Fruit fly (Drosophila melanogaster) whole organism, embryonic: ENCODE results near the gene Lsm12a.

Source experiments
- Ada2b ChIP-seq: fragments of 200-800 bp; sonication (Bioruptor generic); IDR thresholded peaks from 2 replicates; pipeline ENCODE4 v1.3.6; 2022; ENCODE audit warnings: missing biosample characterization, missing genetic modification characterization
- B-H2 ChIP-seq: fragments of 200-800 bp; sonication (Bioruptor generic); optimal IDR thresholded peaks from 2 replicates; lab custom pipeline; 2018; ENCODE audit warnings: missing biosample characterization, mild to moderate bottlenecking, missing genetic modification characterization
- CG11560 ChIP-seq: fragments of 200-800 bp; sonication (Bioruptor generic); IDR thresholded peaks from 3 replicates; pipeline ENCODE4 v1.3.6; 2022; ENCODE audit warnings: missing biosample characterization, missing genetic modification characterization
- CG11695 ChIP-seq: fragments of 200-800 bp; sonication (Bioruptor generic); IDR thresholded peaks from 3 replicates; pipeline ENCODE4 v1.3.6; 2022; ENCODE audit warnings: missing biosample characterization, missing genetic modification characterization
- CG12942 ChIP-seq: fragments of 200-800 bp; sonication (Bioruptor generic); optimal IDR thresholded peaks from 3 replicates; lab custom pipeline; 2016; ENCODE audit warnings: missing biosample characterization, missing genetic modification characterization
- CG13123 ChIP-seq: fragments of 200-800 bp; sonication (Bioruptor generic); optimal IDR thresholded peaks from 2 replicates; lab custom pipeline; 2016; ENCODE audit warnings: missing biosample characterization, missing genetic modification characterization
- CG14050 ChIP-seq: fragments of 200-800 bp; sonication (Bioruptor generic); IDR thresholded peaks from 3 replicates; pipeline ENCODE4 v1.3.6; 2022; ENCODE audit warnings: missing biosample characterization, missing genetic modification characterization
- CG17912 ChIP-seq: fragments of 200-800 bp; sonication (Bioruptor generic); optimal IDR thresholded peaks from 2 replicates; lab custom pipeline; 2018; ENCODE audit warnings: missing biosample characterization, mild to moderate bottlenecking, missing genetic modification characterization
- CG2678 ChIP-seq: fragments of 200-800 bp; sonication (Bioruptor generic); optimal IDR thresholded peaks from 3 replicates; lab custom pipeline; 2019; ENCODE audit warnings: missing biosample characterization, mild to moderate bottlenecking, missing genetic modification characterization, moderate library complexity
- CG2712 ChIP-seq: fragments of 200-800 bp; optimal IDR thresholded peaks from 3 replicates; lab custom pipeline; 2019; ENCODE audit warnings: missing biosample characterization, mild to moderate bottlenecking, missing genetic modification characterization, moderate library complexity
- CG2875 ChIP-seq: fragments of 200-800 bp; sonication (Bioruptor generic); optimal IDR thresholded peaks from 2 replicates; lab custom pipeline; 2017; ENCODE audit warnings: missing biosample characterization, mild to moderate bottlenecking, missing genetic modification characterization, missing genetic modification reagents
- CG30403 ChIP-seq: fragments of 200-800 bp; sonication (Bioruptor generic); optimal IDR thresholded peaks from 3 replicates; lab custom pipeline; 2016; ENCODE audit warnings: missing biosample characterization, missing genetic modification characterization
- CG32532 ChIP-seq: fragments of 200-800 bp; sonication (Bioruptor generic); IDR thresholded peaks from 2 replicates; pipeline ENCODE4 v1.3.6; 2022; ENCODE audit warnings: missing biosample characterization, missing genetic modification characterization
- CG5245 ChIP-seq: fragments of 200-800 bp; sonication (Bioruptor generic); optimal IDR thresholded peaks from 3 replicates; lab custom pipeline; 2016; ENCODE audit warnings: missing biosample characterization, missing genetic modification characterization
- CG6654 ChIP-seq: fragments of 200-800 bp; sonication (Bioruptor generic); optimal IDR thresholded peaks from 2 replicates; lab custom pipeline; 2017; ENCODE audit warnings: missing biosample characterization, mild to moderate bottlenecking, missing genetic modification characterization
- CG6791 ChIP-seq: fragments of 200-800 bp; sonication (Bioruptor generic); IDR thresholded peaks from 3 replicates; pipeline ENCODE4 v1.3.6; 2022; ENCODE audit warnings: missing biosample characterization, missing genetic modification characterization; ENCODE audit not compliant: partially characterized antibody
- CG8089 ChIP-seq: fragments of 200-800 bp; sonication (Bioruptor generic); optimal IDR thresholded peaks from 3 replicates; lab custom pipeline; 2016; ENCODE audit warnings: missing biosample characterization, missing genetic modification characterization
- D19B ChIP-seq: fragments of 200-800 bp; sonication (Bioruptor generic); optimal IDR thresholded peaks from 2 replicates; lab custom pipeline; 2017; ENCODE audit warnings: missing biosample characterization, mild to moderate bottlenecking, missing genetic modification characterization
- Dll ChIP-seq: fragments of 200-800 bp; sonication (Bioruptor generic); IDR thresholded peaks from 4 replicates; pipeline ENCODE4 v1.3.6; 2022; ENCODE audit warnings: missing biosample characterization, missing genetic modification characterization; ENCODE audit not compliant: partially characterized antibody
- E2f1 ChIP-seq: fragments of 200-800 bp; sonication (Bioruptor generic); IDR thresholded peaks from 2 replicates; pipeline ENCODE4 v1.3.6; 2022; ENCODE audit warnings: missing biosample characterization, missing genetic modification characterization
- Eip74EF ChIP-seq, 2 experiments: fragments of 200-800 bp in 1 of 2; fragments of >200 bp in 1 of 2; sonication (Bioruptor generic) in 1 of 2; optimal IDR thresholded peaks; 2 replicates each; lab custom pipeline; 2017 to 2019; ENCODE audit warnings: missing biosample characterization in 2 of 2, missing genetic modification characterization in 2 of 2, mild to moderate bottlenecking in 1 of 2, moderate library complexity in 1 of 2
- GATAe ChIP-seq: fragments of 200-800 bp; sonication (Bioruptor generic); conservative IDR thresholded peaks from 2 replicates; pipeline ENCODE4 v1.3.6; 2022; ENCODE audit warnings: missing biosample characterization, missing genetic modification characterization
- Gsc ChIP-seq: fragments of 200-800 bp; sonication (Bioruptor generic); IDR thresholded peaks from 2 replicates; pipeline ENCODE4 v1.3.6; 2022; ENCODE audit warnings: missing biosample characterization, missing genetic modification characterization
- H15 ChIP-seq: fragments of 200-800 bp; sonication (Bioruptor generic); IDR thresholded peaks from 3 replicates; pipeline ENCODE4 v1.3.6; 2022; ENCODE audit warnings: missing biosample characterization, missing genetic modification characterization
- Jarid2 ChIP-seq: fragments of 200-800 bp; sonication (Bioruptor generic); optimal IDR thresholded peaks from 3 replicates; lab custom pipeline; 2017; ENCODE audit warnings: mild to moderate bottlenecking, missing biosample characterization, missing genetic modification reagents, missing genetic modification characterization
- Lhr ChIP-seq: fragments of 200-800 bp; sonication (Bioruptor generic); optimal IDR thresholded peaks from 3 replicates; lab custom pipeline; 2017; ENCODE audit warnings: mild to moderate bottlenecking, missing biosample characterization, missing genetic modification reagents, missing genetic modification characterization
- MESR4 ChIP-seq: fragments of 200-800 bp; sonication (Bioruptor generic); optimal IDR thresholded peaks from 2 replicates; lab custom pipeline; 2018; ENCODE audit warnings: missing biosample characterization, mild to moderate bottlenecking, missing genetic modification characterization, moderate library complexity
- Nf-YB ChIP-seq: fragments of 200-800 bp; sonication (Bioruptor generic); optimal IDR thresholded peaks from 3 replicates; lab custom pipeline; 2019; ENCODE audit warnings: missing biosample characterization, mild to moderate bottlenecking, missing genetic modification characterization, moderate library complexity
- NfI ChIP-seq: fragments of 200-800 bp; sonication (Bioruptor generic); optimal IDR thresholded peaks from 3 replicates; lab custom pipeline; 2018; ENCODE audit warnings: missing biosample characterization, mild to moderate bottlenecking, missing genetic modification characterization, moderate library complexity
- PHDP ChIP-seq: fragments of 200-800 bp; sonication (Bioruptor generic); optimal IDR thresholded peaks from 3 replicates; lab custom pipeline; 2018; ENCODE audit warnings: missing biosample characterization, mild to moderate bottlenecking, missing genetic modification characterization, moderate library complexity
- Rx ChIP-seq: fragments of 200-800 bp; sonication (Bioruptor generic); IDR thresholded peaks from 2 replicates; pipeline ENCODE4 v1.3.6; 2022; ENCODE audit warnings: missing biosample characterization, missing genetic modification characterization
- Trl ChIP-seq, 3 experiments: fragments of >200 bp in 2 of 3; fragments of 200-800 bp in 1 of 3; sonication (Bioruptor generic) in 1 of 3; optimal IDR thresholded peaks; 2 replicates in 1 of 3; 3 replicates in 2 of 3; lab custom pipeline; 2016 to 2017; ENCODE audit warnings: missing biosample characterization in 1 of 3, missing genetic modification characterization in 1 of 3
- bcd ChIP-seq: fragments of 200-800 bp; sonication (Bioruptor generic); optimal IDR thresholded peaks from 2 replicates; lab custom pipeline; 2017; ENCODE audit warnings: missing biosample characterization, mild to moderate bottlenecking, missing genetic modification characterization
- bowl ChIP-seq: fragments of 200-800 bp; sonication (Bioruptor generic); IDR thresholded peaks from 2 replicates; pipeline ENCODE4 v1.3.6; 2022; ENCODE audit warnings: missing biosample characterization, missing genetic modification characterization
- br ChIP-seq: fragments of >200 bp; optimal IDR thresholded peaks from 2 replicates; lab custom pipeline; 2017
- chif ChIP-seq, 2 experiments: fragments of 200-800 bp; sonication (Bioruptor generic); optimal IDR thresholded peaks; 3 replicates each; lab custom pipeline; 2016; ENCODE audit warnings: missing biosample characterization in 2 of 2, missing genetic modification characterization in 2 of 2
- ci ChIP-seq: fragments of 200-800 bp; sonication (Bioruptor generic); IDR thresholded peaks from 3 replicates; pipeline ENCODE4 v1.3.6; 2022; ENCODE audit warnings: missing biosample characterization, missing genetic modification characterization
- crp ChIP-seq, 2 experiments: fragments of 200-800 bp; sonication (Bioruptor generic); optimal IDR thresholded peaks; 2 replicates in 1 of 2; 3 replicates in 1 of 2; lab custom pipeline; 2017; ENCODE audit warnings: missing biosample characterization in 2 of 2, missing genetic modification characterization in 2 of 2, mild to moderate bottlenecking in 1 of 2, moderate library complexity in 1 of 2
- h ChIP-seq: fragments of >200 bp; optimal IDR thresholded peaks from 2 replicates; lab custom pipeline; 2017
- hbn ChIP-seq: fragments of 200-800 bp; sonication (Bioruptor generic); IDR thresholded peaks from 2 replicates; pipeline ENCODE4 v1.3.6; 2022; ENCODE audit warnings: missing biosample characterization, missing genetic modification characterization; ENCODE audit not compliant: partially characterized antibody
- nmo ChIP-seq: fragments of 200-800 bp; sonication (Bioruptor generic); optimal IDR thresholded peaks from 2 replicates; lab custom pipeline; 2018; ENCODE audit warnings: missing biosample characterization, mild to moderate bottlenecking, missing genetic modification characterization, moderate library complexity
- nom ChIP-seq: fragments of 200-800 bp; sonication (Bioruptor generic); optimal IDR thresholded peaks from 2 replicates; lab custom pipeline; 2017; ENCODE audit warnings: missing biosample characterization, missing genetic modification characterization, mild to moderate bottlenecking, moderate library complexity, missing genetic modification reagents
- pita ChIP-seq: fragments of 200-800 bp; sonication (Bioruptor generic); optimal IDR thresholded peaks from 2 replicates; lab custom pipeline; 2017; ENCODE audit warnings: missing biosample characterization, mild to moderate bottlenecking, missing genetic modification characterization
- pros ChIP-seq: fragments of 200-800 bp; sonication (Bioruptor generic); optimal IDR thresholded peaks from 3 replicates; lab custom pipeline; 2019; ENCODE audit warnings: missing biosample characterization, mild to moderate bottlenecking, missing genetic modification characterization, moderate library complexity
- run ChIP-seq: fragments of 200-800 bp; sonication (Bioruptor generic); optimal IDR thresholded peaks from 3 replicates; lab custom pipeline; 2018; ENCODE audit warnings: missing biosample characterization, mild to moderate bottlenecking, missing genetic modification characterization
- tna ChIP-seq: fragments of 200-800 bp; sonication (Bioruptor generic); IDR thresholded peaks from 2 replicates; pipeline ENCODE4 v1.3.6; 2022; ENCODE audit warnings: missing biosample characterization, missing genetic modification characterization; ENCODE audit not compliant: partially characterized antibody
- unc-4 ChIP-seq: fragments of 200-800 bp; sonication (Bioruptor generic); IDR thresholded peaks from 2 replicates; pipeline ENCODE4 v1.3.6; 2022; ENCODE audit warnings: missing biosample characterization, missing genetic modification characterization; ENCODE audit not compliant: partially characterized antibody

Lsm12a gene

dm6 chrX:12003437-12004394 lies 14.7 kb upstream of the Lsm12a start, which contains the start of gene fw (continued):
- no peak for TF ChIP-seq CG17912
- TF ChIP-seq B-H2 = no peak
- TF ChIP-seq CG14050 (GFP tag; lab: Robert Waterston, UW) = 0 out of 3 replicates have a peak, but pooled peaks have one; percentile 24
- no peak for TF ChIP-seq br (lab: Kevin White, UChicago)
- peak; percentile 25 for TF ChIP-seq CG2712
- peak; percentile 29; the same call in 2 of the 3 replicates for TF ChIP-seq ci (GFP tag; lab: Robert Waterston, UW)
- TF ChIP-seq pita = no peak
- TF ChIP-seq Gsc (GFP tag; lab: Robert Waterston, UW) = no peak
- no peak for TF ChIP-seq GATAe (GFP tag; lab: Robert Waterston, UW)
- TF ChIP-seq nom (GFP tag; lab: Kevin White, UChicago) = no peak
- peak; percentile 64 for TF ChIP-seq Jarid2 (GFP tag; lab: Kevin White, UChicago)
- peak; percentile 38 for TF ChIP-seq PHDP
- TF ChIP-seq E2f1 (GFP tag; lab: Robert Waterston, UW) = peak; percentile 41; the same call in 1 of the 2 replicates
- peak in 1 of 2 experiments; percentile 26 for TF ChIP-seq chif (GFP tag; optimal IDR thresholded peaks at IDR 0.05; lab: Kevin White, UChicago)
- TF ChIP-seq Eip74EF (GFP tag; optimal IDR thresholded peaks at IDR 0.05; lab: Kevin White, UChicago) = no peak
- no peak for TF ChIP-seq CG30403 (GFP tag; lab: Kevin White, UChicago)
- no peak for TF ChIP-seq NfI (GFP tag; lab: Kevin White, UChicago)
- no peak for TF ChIP-seq Lhr (GFP tag; lab: Kevin White, UChicago)
- TF ChIP-seq CG6791 (GFP tag; lab: Robert Waterston, UW) = no peak
- 0 out of 4 replicates have a peak, but pooled peaks have one; percentile 19 for TF ChIP-seq Dll
- TF ChIP-seq CG13123 (GFP tag; lab: Kevin White, UChicago) = peak; percentile 24
- TF ChIP-seq CG5245 (GFP tag; lab: Kevin White, UChicago) = no peak
- no peak for TF ChIP-seq CG6654 (GFP tag; lab: Kevin White, UChicago)
- TF ChIP-seq pros (GFP tag; lab: Kevin White, UChicago) = no peak
- no peak for TF ChIP-seq CG2678 (tag; lab: Kevin White, UChicago)
- 0 out of 3 replicates have a peak, but pooled peaks have one; percentile 43 for TF ChIP-seq CG11695
- TF ChIP-seq nmo (GFP tag; lab: Kevin White, UChicago) = no peak
- TF ChIP-seq CG11560 (tag; lab: Robert Waterston, UW) = no peak
- no peak for TF ChIP-seq crp (GFP tag; optimal IDR thresholded peaks at IDR 0.05; lab: Kevin White, UChicago)
- no peak for TF ChIP-seq bcd (GFP tag; lab: Kevin White, UChicago)
- TF ChIP-seq Nf-YB = no peak
- no peak for TF ChIP-seq D19B (GFP tag; lab: Kevin White, UChicago)
- TF ChIP-seq CG2875 = peak; percentile 24
- TF ChIP-seq H15 = peak; percentile 47; the same call in 1 of the 3 replicates
- no peak for TF ChIP-seq unc-4
- TF ChIP-seq bowl = no peak
- no peak for TF ChIP-seq CG8089 (GFP tag; lab: Kevin White, UChicago)
- no peak for TF ChIP-seq hbn (GFP tag; lab: Robert Waterston, UW)
- no peak for TF ChIP-seq h (lab: Kevin White, UChicago)
- TF ChIP-seq CG12942 = no peak
- no peak for TF ChIP-seq Trl (optimal IDR thresholded peaks at IDR 0.05; lab: Kevin White, UChicago)
- peak; percentile 21 for TF ChIP-seq Trl (GFP tag; optimal IDR thresholded peaks at IDR 0.05; lab: Kevin White, UChicago)
- TF ChIP-seq run (tag; lab: Kevin White, UChicago) = no peak
- peak; percentile 54 for TF ChIP-seq CG32532 (GFP tag; lab: Robert Waterston, UW)
- no peak for TF ChIP-seq Rx (GFP tag; lab: Robert Waterston, UW)
- TF ChIP-seq MESR4 (GFP tag; lab: Kevin White, UChicago) = no peak
- peak; percentile 19; the same call in 1 of the 2 replicates for TF ChIP-seq Ada2b (GFP tag; lab: Robert Waterston, UW)
- TF ChIP-seq tna (GFP tag; lab: Robert Waterston, UW) = no peak
